Worm (Caenorhabditis elegans) whole organism, L2 larva: Measurements from ENCODE around the gene F42G10.1.

Experiments
- C34F6.9 ChIP-seq: fragments of 150-350 bp; optimal IDR thresholded peaks from 2 replicates; lab custom pipeline; 2014; ENCODE audit warnings: missing biosample characterization, missing genetic modification characterization
- F13H6.1 ChIP-seq: sonication (generic microtip); optimal IDR thresholded peaks from 2 replicates; lab custom pipeline; 2016; ENCODE audit warnings: missing genetic modification characterization, missing compliant biosample characterization
- R02D3.7 ChIP-seq: fragments of 150-350 bp; optimal IDR thresholded peaks from 2 replicates; lab custom pipeline; 2014; ENCODE audit warnings: missing biosample characterization, missing genetic modification characterization
- Y55F3AM.14 ChIP-seq: fragments of 200-800 bp; sonication (Bioruptor generic); optimal IDR thresholded peaks from 2 replicates; lab custom pipeline; 2018; ENCODE audit warnings: mild to moderate bottlenecking, missing genetic modification characterization, missing compliant biosample characterization
- ZK546.5 ChIP-seq: sonication (generic microtip); optimal IDR thresholded peaks from 2 replicates; lab custom pipeline; 2017; ENCODE audit warnings: missing biosample characterization, missing genetic modification characterization
- alr-1 ChIP-seq: fragments of 150-350 bp; optimal IDR thresholded peaks from 2 replicates; lab custom pipeline; 2014; ENCODE audit warnings: missing biosample characterization, missing genetic modification characterization
- aly-2 ChIP-seq: fragments of 150-350 bp; optimal IDR thresholded peaks from 2 replicates; lab custom pipeline; 2014; ENCODE audit warnings: missing biosample characterization, missing genetic modification characterization
- ama-1 ChIP-seq: fragments of 150-350 bp; optimal IDR thresholded peaks from 2 replicates; lab custom pipeline; 2018; ENCODE audit warnings: inconsistent platforms
- blmp-1 ChIP-seq: sonication (generic microtip); optimal IDR thresholded peaks from 2 replicates; lab custom pipeline; 2017; ENCODE audit warnings: missing genetic modification characterization, mild to moderate bottlenecking, missing compliant biosample characterization, antibody characterized with exemption, moderate library complexity; ENCODE audit not compliant: insufficient read depth
- ceh-16 ChIP-seq: fragments of 150-350 bp; optimal IDR thresholded peaks from 2 replicates; lab custom pipeline; 2014; ENCODE audit warnings: missing biosample characterization, missing genetic modification characterization
- ceh-82 ChIP-seq: fragments of 150-350 bp; optimal IDR thresholded peaks from 2 replicates; lab custom pipeline; 2014; ENCODE audit warnings: missing biosample characterization, missing genetic modification characterization
- crh-2 ChIP-seq: sonication (generic microtip); optimal IDR thresholded peaks from 2 replicates; lab custom pipeline; 2017; ENCODE audit warnings: missing biosample characterization, missing genetic modification characterization
- dmd-4 ChIP-seq: sonication (generic microtip); optimal IDR thresholded peaks from 2 replicates; lab custom pipeline; 2017; ENCODE audit warnings: missing biosample characterization, missing genetic modification characterization
- egl-27 ChIP-seq: sonication (generic microtip); optimal IDR thresholded peaks from 3 replicates; lab custom pipeline; 2017; ENCODE audit warnings: missing biosample characterization, missing genetic modification reagents, missing genetic modification characterization
- elt-1 ChIP-seq: fragments of 150-350 bp; optimal IDR thresholded peaks from 2 replicates; lab custom pipeline; 2014; ENCODE audit warnings: missing biosample characterization, missing genetic modification characterization
- elt-3 ChIP-seq: sonication (generic microtip); optimal IDR thresholded peaks from 2 replicates; lab custom pipeline; 2017; ENCODE audit warnings: missing biosample characterization, missing genetic modification characterization
- fos-1 ChIP-seq: fragments of 150-350 bp; optimal IDR thresholded peaks from 2 replicates; lab custom pipeline; 2014; ENCODE audit warnings: missing biosample characterization, missing genetic modification characterization
- gmeb-1 ChIP-seq: fragments of 150-350 bp; optimal IDR thresholded peaks from 2 replicates; lab custom pipeline; 2014; ENCODE audit warnings: missing biosample characterization, missing genetic modification characterization
- lin-11 ChIP-seq: fragments of 150-350 bp; sonication (generic microtip); optimal IDR thresholded peaks from 2 replicates; lab custom pipeline; 2014; ENCODE audit warnings: missing biosample characterization, missing genetic modification characterization, inconsistent platforms, mixed read lengths
- lin-13 ChIP-seq: fragments of 150-350 bp; optimal IDR thresholded peaks from 2 replicates; lab custom pipeline; 2014; ENCODE audit warnings: missing biosample characterization, missing genetic modification reagents, missing genetic modification characterization
- lin-39 ChIP-seq: fragments of 150-350 bp; optimal IDR thresholded peaks from 2 replicates; lab custom pipeline; 2014; ENCODE audit warnings: missing biosample characterization, missing genetic modification reagents, missing genetic modification characterization
- lsy-2 ChIP-seq, 2 experiments: fragments of 150-350 bp in 1 of 2; sonication (generic microtip) in 1 of 2; optimal IDR thresholded peaks; 2 replicates each; lab custom pipeline; 2014 to 2017; ENCODE audit warnings: missing biosample characterization in 2 of 2, missing genetic modification characterization in 2 of 2
- mab-5 ChIP-seq: fragments of 150-350 bp; optimal IDR thresholded peaks from 2 replicates; lab custom pipeline; 2014; ENCODE audit warnings: missing biosample characterization, missing genetic modification characterization
- mbf-1 ChIP-seq: sonication (generic microtip); optimal IDR thresholded peaks from 2 replicates; lab custom pipeline; 2017; ENCODE audit warnings: missing biosample characterization, missing genetic modification characterization
- mdl-1 ChIP-seq, 2 experiments: fragments of 150-350 bp in 1 of 2; sonication (generic microtip) in 1 of 2; optimal IDR thresholded peaks; 2 replicates each; lab custom pipeline; 2017; ENCODE audit warnings: missing biosample characterization in 2 of 2, missing genetic modification characterization in 2 of 2
- nhr-10 ChIP-seq: sonication (generic microtip); optimal IDR thresholded peaks from 2 replicates; lab custom pipeline; 2017; ENCODE audit warnings: missing biosample characterization, missing genetic modification characterization
- nhr-11 ChIP-seq: fragments of 150-350 bp; optimal IDR thresholded peaks from 2 replicates; lab custom pipeline; 2014; ENCODE audit warnings: missing biosample characterization, missing genetic modification characterization
- nhr-12 ChIP-seq: fragments of 150-350 bp; optimal IDR thresholded peaks from 2 replicates; lab custom pipeline; 2014; ENCODE audit warnings: missing biosample characterization, missing genetic modification characterization
- nhr-129 ChIP-seq: fragments of 150-350 bp; optimal IDR thresholded peaks from 2 replicates; lab custom pipeline; 2014; ENCODE audit warnings: missing biosample characterization, missing genetic modification characterization
- nhr-21 ChIP-seq: fragments of 150-350 bp; optimal IDR thresholded peaks from 2 replicates; lab custom pipeline; 2014; ENCODE audit warnings: missing biosample characterization, missing genetic modification characterization
- nhr-23 ChIP-seq: fragments of 150-350 bp; optimal IDR thresholded peaks from 2 replicates; lab custom pipeline; 2014; ENCODE audit warnings: missing biosample characterization, missing genetic modification reagents, missing genetic modification characterization
- nhr-237 ChIP-seq: fragments of 150-350 bp; optimal IDR thresholded peaks from 2 replicates; lab custom pipeline; 2014; ENCODE audit warnings: missing biosample characterization, missing genetic modification characterization
- nhr-25 ChIP-seq: fragments of 150-350 bp; sonication (generic microtip); optimal IDR thresholded peaks from 3 replicates; lab custom pipeline; 2014; ENCODE audit warnings: missing biosample characterization, missing genetic modification characterization
- nhr-6 ChIP-seq: fragments of 150-350 bp; optimal IDR thresholded peaks from 2 replicates; lab custom pipeline; 2014; ENCODE audit warnings: missing biosample characterization, missing genetic modification characterization
- nhr-77 ChIP-seq: fragments of 150-350 bp; optimal IDR thresholded peaks from 2 replicates; lab custom pipeline; 2014; ENCODE audit warnings: missing biosample characterization, missing genetic modification characterization
- peb-1 ChIP-seq: fragments of 150-350 bp; optimal IDR thresholded peaks from 2 replicates; lab custom pipeline; 2014; ENCODE audit warnings: missing biosample characterization, missing genetic modification characterization
- sem-4 ChIP-seq: fragments of 150-350 bp; optimal IDR thresholded peaks from 2 replicates; lab custom pipeline; 2014; ENCODE audit warnings: missing biosample characterization, missing genetic modification reagents, missing genetic modification characterization
- skn-1 ChIP-seq: sonication (generic microtip); optimal IDR thresholded peaks from 2 replicates; lab custom pipeline; 2017; ENCODE audit warnings: missing biosample characterization, missing genetic modification characterization
- sma-3 ChIP-seq: sonication (generic microtip); optimal IDR thresholded peaks from 2 replicates; lab custom pipeline; 2016; ENCODE audit warnings: missing genetic modification reagents, missing genetic modification characterization, missing compliant biosample characterization
- sma-9 ChIP-seq, 2 experiments: fragments of 150-350 bp in 1 of 2; sonication (generic microtip) in 1 of 2; optimal IDR thresholded peaks; 2 replicates each; lab custom pipeline; 2014 to 2016; ENCODE audit warnings: missing genetic modification characterization in 2 of 2, mild to moderate bottlenecking in 1 of 2, missing biosample characterization in 1 of 2, missing compliant biosample characterization in 1 of 2, missing genetic modification reagents in 1 of 2, moderate library complexity in 1 of 2
- snpc-4 ChIP-seq: fragments of 150-350 bp; optimal IDR thresholded peaks from 2 replicates; lab custom pipeline; 2014; ENCODE audit warnings: missing biosample characterization, missing genetic modification characterization
- unc-39 ChIP-seq: fragments of 150-350 bp; optimal IDR thresholded peaks from 2 replicates; lab custom pipeline; 2014; ENCODE audit warnings: missing biosample characterization, missing genetic modification characterization
- unc-55 ChIP-seq: fragments of 150-350 bp; sonication (generic microtip); optimal IDR thresholded peaks from 3 replicates; lab custom pipeline; 2014; ENCODE audit warnings: missing biosample characterization, missing genetic modification reagents, missing genetic modification characterization
- unc-62 ChIP-seq: fragments of 150-350 bp; optimal IDR thresholded peaks from 2 replicates; lab custom pipeline; 2014; ENCODE audit warnings: missing biosample characterization, missing genetic modification reagents, missing genetic modification characterization
- zag-1 ChIP-seq: fragments of 150-350 bp; optimal IDR thresholded peaks from 2 replicates; lab custom pipeline; 2014; ENCODE audit warnings: missing biosample characterization, missing genetic modification characterization
- ztf-1 ChIP-seq: fragments of 200-800 bp; sonication (Bioruptor generic); conservative IDR thresholded peaks from 2 replicates; pipeline ENCODE4 v1.3.6; 2022; ENCODE audit warnings: missing genetic modification characterization, missing compliant biosample characterization
- ztf-11 ChIP-seq: sonication (generic microtip); optimal IDR thresholded peaks from 2 replicates; lab custom pipeline; 2017; ENCODE audit warnings: missing biosample characterization, missing genetic modification characterization
- ztf-4 ChIP-seq: fragments of 150-350 bp; optimal IDR thresholded peaks from 2 replicates; lab custom pipeline; 2014; ENCODE audit warnings: missing biosample characterization, missing genetic modification characterization

The F42G10.1 gene

DNA sequence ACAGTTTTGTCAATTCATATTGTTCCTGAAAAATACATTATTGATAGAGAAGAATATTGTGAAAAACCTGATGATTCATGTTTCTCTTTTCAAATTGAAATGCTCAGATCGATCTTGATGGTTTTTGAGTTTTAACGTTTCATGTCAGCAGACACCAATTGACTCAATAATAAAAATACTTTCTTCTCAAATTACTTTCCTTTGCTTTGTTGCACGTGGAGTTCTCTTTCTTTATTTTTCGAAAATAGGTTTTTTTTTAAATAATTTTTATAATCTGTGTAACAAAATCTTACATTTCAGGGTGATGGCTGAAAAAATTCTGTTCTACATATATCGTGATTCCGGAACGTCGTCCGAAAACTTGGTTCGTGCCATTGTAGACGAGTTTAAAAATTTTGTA, 21.3 kb downstream of the F42G10.1 start, which contains the start of gene F19C6.2:
Gene F19C6.2, plus strand, starts transcription at position 301 of the 400 bp plus-strand sequence.
- TF ChIP-seq sem-4 (tag; lab: Kevin White, UChicago) (no peak), ceh-82 (tag; lab: Kevin White, UChicago) (no peak), egl-27 (no peak), nhr-237 (tag; lab: Kevin White, UChicago) (no peak), ztf-11 (tag; lab: Kevin White, UChicago) (no peak), nhr-23 (tag; lab: Kevin White, UChicago) (no peak), nhr-77 (tag; lab: Kevin White, UChicago) (no peak), ZK546.5 (tag; lab: Kevin White, UChicago) (no peak), unc-62 (GFP tag; lab: Kevin White, UChicago) (no peak), nhr-129 (tag; lab: Kevin White, UChicago) (no peak), zag-1 (tag; lab: Kevin White, UChicago) (no peak), peb-1 (tag; lab: Kevin White, UChicago) (no peak), nhr-10 (tag; lab: Kevin White, UChicago) (no peak), Y55F3AM.14 (GFP tag; lab: Kevin White, UChicago) (no peak), nhr-12 (tag; lab: Kevin White, UChicago) (no peak)

DNA sequence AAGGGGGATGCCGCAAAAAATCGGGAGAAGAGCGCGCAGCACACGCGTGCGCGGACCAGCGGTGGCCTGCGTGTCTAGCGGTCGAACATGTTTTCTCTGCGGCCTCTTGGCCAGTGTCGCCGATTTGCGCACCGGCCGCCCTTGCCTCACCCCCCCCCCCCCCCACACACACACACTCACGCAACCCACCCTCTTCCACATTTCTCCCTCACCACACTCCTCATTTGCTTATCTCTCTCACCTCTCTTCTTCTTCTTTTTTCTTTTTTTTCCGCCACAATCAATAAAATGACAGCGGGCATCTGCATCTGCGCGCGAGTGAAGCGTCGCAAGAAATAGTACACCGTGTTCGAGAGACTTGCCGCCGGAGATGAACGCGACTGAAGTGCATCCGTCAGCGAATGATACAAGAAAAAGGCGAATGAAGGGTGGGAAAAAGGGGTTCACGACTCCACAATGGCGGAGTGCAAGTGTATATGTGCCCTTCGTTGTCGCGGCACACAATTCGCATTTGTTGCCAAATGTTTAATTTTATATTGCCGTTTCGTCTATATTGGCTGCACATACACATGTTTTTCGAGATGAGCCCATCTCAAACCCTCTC, 22.3 kb downstream of the F42G10.1 start:
- peak; percentile 2 for TF ChIP-seq ztf-4 (tag; lab: Kevin White, UChicago)
- peak; percentile 10 for TF ChIP-seq nhr-129 (tag; lab: Kevin White, UChicago)
- no peak for TF ChIP-seq nhr-237 (tag; lab: Kevin White, UChicago)
- TF ChIP-seq aly-2 (tag; lab: Kevin White, UChicago), result no peak
- peak; percentile 58 to 71 for TF ChIP-seq lsy-2 (tag; optimal IDR thresholded peaks at IDR 0.05; lab: Kevin White, UChicago)
- peak; percentile 67 for TF ChIP-seq lin-11 (tag; lab: Kevin White, UChicago)
- peak; percentile 44 for TF ChIP-seq lin-13 (GFP tag; lab: Kevin White, UChicago)
- TF ChIP-seq Y55F3AM.14 (GFP tag; lab: Kevin White, UChicago), result peak; percentile 93
- TF ChIP-seq skn-1 (tag; lab: Kevin White, UChicago), result no peak
- peak; percentile 76 for TF ChIP-seq fos-1 (tag; lab: Kevin White, UChicago)
- TF ChIP-seq nhr-23 (tag; lab: Kevin White, UChicago), result no peak
- no peak for TF ChIP-seq nhr-12 (tag; lab: Kevin White, UChicago)
- peak; percentile 68 for TF ChIP-seq C34F6.9
- TF ChIP-seq sem-4 (tag; lab: Kevin White, UChicago), result peak; percentile 86
- no peak for TF ChIP-seq mbf-1 (tag; lab: Kevin White, UChicago)
- no peak for TF ChIP-seq ama-1 (lab: Kevin White, UChicago)
- TF ChIP-seq nhr-11 (tag; lab: Kevin White, UChicago), result no peak
- no peak for TF ChIP-seq ztf-1 (GFP tag; lab: Robert Waterston, UW)
- no peak for TF ChIP-seq blmp-1
- peak; percentile 49 to 71 for TF ChIP-seq mdl-1 (tag; optimal IDR thresholded peaks at IDR 0.05; lab: Kevin White, UChicago)
- no peak for TF ChIP-seq nhr-77 (tag; lab: Kevin White, UChicago)
- no peak for TF ChIP-seq unc-39 (tag; lab: Kevin White, UChicago)
- TF ChIP-seq nhr-21 (tag; lab: Kevin White, UChicago), result peak; percentile 68
- TF ChIP-seq nhr-25 (tag; lab: Kevin White, UChicago), result peak; percentile 76
- no peak for TF ChIP-seq alr-1 (tag; lab: Kevin White, UChicago)
- TF ChIP-seq unc-55 (GFP tag; lab: Kevin White, UChicago), result peak; percentile 60
- TF ChIP-seq unc-62 (GFP tag; lab: Kevin White, UChicago), result no peak
- TF ChIP-seq dmd-4 (tag; lab: Kevin White, UChicago), result no peak
- peak; percentile 32 for TF ChIP-seq ceh-82 (tag; lab: Kevin White, UChicago)
- TF ChIP-seq F13H6.1, result peak; percentile 87
- TF ChIP-seq ceh-16 (tag; lab: Kevin White, UChicago), result peak; percentile 13
- TF ChIP-seq elt-1 (tag; lab: Kevin White, UChicago), result no peak
- TF ChIP-seq zag-1 (tag; lab: Kevin White, UChicago), result no peak
- no peak for TF ChIP-seq ztf-11 (tag; lab: Kevin White, UChicago)
- TF ChIP-seq nhr-6, result peak; percentile 68
- TF ChIP-seq mab-5, result peak; percentile 70
- TF ChIP-seq R02D3.7 (tag; lab: Kevin White, UChicago), result no peak
- no peak for TF ChIP-seq ZK546.5 (tag; lab: Kevin White, UChicago)
- peak; percentile 58 for TF ChIP-seq gmeb-1 (tag; lab: Kevin White, UChicago)
- peak; percentile 91 for TF ChIP-seq egl-27
- no peak for TF ChIP-seq lin-39 (tag; lab: Kevin White, UChicago)
- no peak for TF ChIP-seq snpc-4 (tag; lab: Kevin White, UChicago)
- peak; percentile 62 for TF ChIP-seq sma-3 (GFP tag; lab: Kevin White, UChicago)
- no peak for TF ChIP-seq nhr-10 (tag; lab: Kevin White, UChicago)
- no peak for TF ChIP-seq elt-3 (tag; lab: Kevin White, UChicago)
- peak; percentile 83 for TF ChIP-seq peb-1 (tag; lab: Kevin White, UChicago)
- TF ChIP-seq crh-2, result peak; percentile 77
- TF ChIP-seq sma-9 (GFP tag; optimal IDR thresholded peaks at IDR 0.05; lab: Kevin White, UChicago), result peak; percentile 63
- TF ChIP-seq sma-9 (tag; optimal IDR thresholded peaks at IDR 0.05; lab: Kevin White, UChicago), result no peak
- TF ChIP-seq, all 48 proteins: peak for 24
